Worm (Caenorhabditis elegans) whole organism, late embryonic: ENCODE measurements around the gene srw-67.

Source experiments
- ama-1 ChIP-seq: fragments of 150-350 bp; optimal IDR thresholded peaks from 2 replicates; lab custom pipeline; 2014
- ceh-31 ChIP-seq: sonication (generic microtip); optimal IDR thresholded peaks from 2 replicates; lab custom pipeline; 2016; ENCODE audit warnings: missing genetic modification characterization, missing compliant biosample characterization
- dmd-4 ChIP-seq: sonication (generic microtip); optimal IDR thresholded peaks from 2 replicates; lab custom pipeline; 2016; ENCODE audit warnings: borderline replicate concordance, missing genetic modification characterization, missing compliant biosample characterization
- gmeb-2 ChIP-seq: sonication (generic microtip); optimal IDR thresholded peaks from 2 replicates; lab custom pipeline; 2016; ENCODE audit warnings: missing genetic modification characterization, inconsistent platforms, missing compliant biosample characterization
- hlh-30 ChIP-seq: sonication (generic microtip); optimal IDR thresholded peaks from 2 replicates; lab custom pipeline; 2017; ENCODE audit warnings: antibody characterized with exemption, missing genetic modification characterization, missing compliant biosample characterization; ENCODE audit not compliant: insufficient read depth
- lin-11 ChIP-seq: fragments of 200-800 bp; sonication (Bioruptor generic); optimal IDR thresholded peaks from 2 replicates; lab custom pipeline; 2018; ENCODE audit warnings: mild to moderate bottlenecking, missing genetic modification characterization, missing compliant biosample characterization

DNA sequence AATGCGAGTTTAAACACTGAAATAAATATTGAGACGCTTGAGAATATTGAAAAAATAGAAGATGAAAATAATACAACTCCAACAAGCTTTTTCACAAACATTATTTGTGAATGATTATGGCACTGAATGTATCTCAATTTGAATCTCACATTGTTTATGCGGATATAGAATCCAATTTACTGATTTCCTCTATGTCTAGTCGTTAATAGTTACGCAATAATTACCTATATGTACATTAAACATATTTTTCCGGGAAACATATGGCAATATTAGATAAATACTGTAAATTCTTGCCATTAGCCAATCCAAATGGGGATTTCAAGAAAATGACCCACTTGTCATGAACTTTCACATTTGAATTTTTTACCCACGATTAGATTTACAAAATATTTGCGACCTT, 22.1 kb upstream of the srw-67 start, which contains the start of gene srx-9:
- TF ChIP-seq dmd-4 (tag; lab: Kevin White, UChicago) (no peak), ceh-31 (tag; lab: Kevin White, UChicago) (no peak), hlh-30 (tag; lab: Kevin White, UChicago) (no peak), ama-1 (no peak), gmeb-2 (no peak), lin-11 (tag; lab: Kevin White, UChicago) (no peak)
